Worm (Caenorhabditis elegans): ENCODE results near the gene E04F6.6.

- TF ChIP-seq unc-62 (GFP tag; optimal IDR thresholded peaks at IDR 0.05) (peak; percentile 45), nhr-28 (tag; optimal IDR thresholded peaks at IDR 0.05) (peak; percentile 43), snpc-4 (tag; optimal IDR thresholded peaks at IDR 0.05) (no peak), nhr-237 (tag; optimal IDR thresholded peaks at IDR 0.05) (peak; percentile 21), blmp-1 (tag; optimal IDR thresholded peaks at IDR 0.05) (peak; percentile 5), mep-1 (tag; optimal IDR thresholded peaks at IDR 0.05) (no peak), ztf-11 (tag; optimal IDR thresholded peaks at IDR 0.05) (peak; percentile 60), lsy-2 (tag; optimal IDR thresholded peaks at IDR 0.05) (peak; percentile 12), elt-3 (tag; optimal IDR thresholded peaks at IDR 0.05) (no peak), flh-1 (GFP tag; optimal IDR thresholded peaks at IDR 0.05) (peak; percentile 90), pha-4 (tag; optimal IDR thresholded peaks at IDR 0.05) (peak; percentile 84), ham-2 (GFP tag; optimal IDR thresholded peaks at IDR 0.05) (peak; percentile 94), mab-5 (tag; optimal IDR thresholded peaks at IDR 0.05) (peak; percentile 2)
Observed at ce11 chrII:7183493-7184272, 15.7 kb downstream of the E04F6.6 start, which contains the start of gene pdl-1.

Data from whole organism, mixed stage, embryonic.